Fruit fly (Drosophila melanogaster): ENCODE data around the gene EndoA.
A peak's percentile ranks its signal among the peaks of the same experiment; 100 is the strongest.

The EndoA gene

DNA sequence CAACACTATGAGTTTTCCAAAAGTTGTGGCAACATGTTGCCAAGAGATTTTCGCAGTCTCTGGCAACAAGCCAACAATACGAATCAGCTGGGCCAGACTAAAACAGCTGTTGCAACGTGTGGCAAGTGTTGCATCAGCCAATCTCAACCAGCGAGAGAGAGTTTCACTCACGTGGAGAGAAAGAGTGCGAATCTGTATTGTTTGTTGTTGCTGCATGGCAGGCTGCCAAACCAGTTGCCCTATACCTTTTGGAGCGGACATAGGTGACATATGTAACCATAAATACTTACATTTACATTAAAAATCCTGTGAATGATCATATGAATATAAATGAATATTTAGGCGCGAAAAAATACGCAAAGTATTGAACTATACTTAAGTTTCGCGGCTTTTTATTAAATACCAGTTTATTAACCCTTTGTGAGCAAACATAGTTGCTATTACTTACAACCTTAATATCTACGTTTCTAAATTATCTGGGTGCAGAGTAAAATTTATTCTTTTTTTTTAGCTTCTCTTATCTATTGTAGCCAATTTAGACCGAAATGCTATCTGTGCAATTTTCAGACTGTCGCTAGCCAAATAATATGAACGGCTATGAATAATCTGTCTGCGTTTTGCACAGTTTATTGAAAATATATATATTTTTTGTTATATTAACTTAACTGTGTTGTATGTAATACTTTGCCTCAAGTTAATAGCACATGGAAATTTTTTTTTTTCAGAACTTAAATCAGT, 7.6 kb downstream of the EndoA start (continued):
- no peak for TF ChIP-seq gsb (GFP tag; IDR thresholded peaks at IDR 0.05)
- no peak for TF ChIP-seq kni (GFP tag; optimal IDR thresholded peaks at IDR 0.05)
- no peak for TF ChIP-seq CG5953 (GFP tag; IDR thresholded peaks at IDR 0.05)
- TF ChIP-seq CG33557 (GFP tag; optimal IDR thresholded peaks at IDR 0.05), result no peak
- TF ChIP-seq cas (GFP tag; IDR thresholded peaks at IDR 0.05), result no peak
- TF ChIP-seq nmo (GFP tag; optimal IDR thresholded peaks at IDR 0.05), result no peak
- TF ChIP-seq CG7556 (GFP tag; optimal IDR thresholded peaks at IDR 0.05), result peak; percentile 42
- TF ChIP-seq D19B (GFP tag; optimal IDR thresholded peaks at IDR 0.05), result no peak
- peak; percentile 4 for TF ChIP-seq dmrt99B (tag; optimal IDR thresholded peaks at IDR 0.05)
- peak; percentile 39 for TF ChIP-seq Hmx (GFP tag; optimal IDR thresholded peaks at IDR 0.05)
- no peak for TF ChIP-seq CG12155 (GFP tag; optimal IDR thresholded peaks at IDR 0.05)
- TF ChIP-seq CG10979 (tag; optimal IDR thresholded peaks at IDR 0.05), result no peak
- no peak for TF ChIP-seq CG1233 (GFP tag; optimal IDR thresholded peaks at IDR 0.05)
- TF ChIP-seq Taf1 (GFP tag; IDR thresholded peaks at IDR 0.05), result no peak
- peak; percentile 37; the same call in 2 of the 3 replicates for TF ChIP-seq row (GFP tag; IDR thresholded peaks at IDR 0.05)
- TF ChIP-seq CG7928 (GFP tag; optimal IDR thresholded peaks at IDR 0.05), result no peak
- TF ChIP-seq CG10543 (GFP tag; optimal IDR thresholded peaks at IDR 0.05), result no peak
- no peak for TF ChIP-seq Dbx (GFP tag; IDR thresholded peaks at IDR 0.05)
- no peak for TF ChIP-seq Gug (GFP tag; IDR thresholded peaks at IDR 0.05)
- TF ChIP-seq CG9932 (GFP tag; IDR thresholded peaks at IDR 0.05), result peak; percentile 14; the same call in 1 of the 2 replicates
- TF ChIP-seq wek (GFP tag; optimal IDR thresholded peaks at IDR 0.05), result no peak
- TF ChIP-seq CG9437 (GFP tag; optimal IDR thresholded peaks at IDR 0.05), result peak; percentile 43
- TF ChIP-seq CG17912 (GFP tag; optimal IDR thresholded peaks at IDR 0.05), result no peak
- peak; percentile 99 for TF ChIP-seq CG11504 (tag; optimal IDR thresholded peaks at IDR 0.05)
- TF ChIP-seq Sox102F (GFP tag; optimal IDR thresholded peaks at IDR 0.05), result peak; percentile 30
- no peak; the same call in 2 of the 3 replicates for TF ChIP-seq tgo (GFP tag; IDR thresholded peaks at IDR 0.05)
- no peak for TF ChIP-seq zf30C (GFP tag; optimal IDR thresholded peaks at IDR 0.05)
- TF ChIP-seq D (optimal IDR thresholded peaks at IDR 0.05), result no peak
- TF ChIP-seq D (GFP tag; optimal IDR thresholded peaks at IDR 0.05), result no peak
- no peak for TF ChIP-seq CG17186 (GFP tag; optimal IDR thresholded peaks at IDR 0.05)
- TF ChIP-seq dmrt11E (tag; optimal IDR thresholded peaks at IDR 0.05), result peak; percentile 7
- peak; percentile 12 for TF ChIP-seq nom (GFP tag; optimal IDR thresholded peaks at IDR 0.05)
- TF ChIP-seq Jarid2 (GFP tag; optimal IDR thresholded peaks at IDR 0.05), result no peak
- TF ChIP-seq Bgb (GFP tag; IDR thresholded peaks at IDR 0.05; ENCODE audit: partially characterized antibody), result no peak
- no peak for TF ChIP-seq tx (GFP tag; optimal IDR thresholded peaks at IDR 0.05)
- no peak for TF ChIP-seq CG4820 (GFP tag; optimal IDR thresholded peaks at IDR 0.05)
- peak; percentile 41 for TF ChIP-seq CG18262 (tag; optimal IDR thresholded peaks at IDR 0.05)
- TF ChIP-seq Hey (tag; optimal IDR thresholded peaks at IDR 0.05), result no peak
- TF ChIP-seq pum (GFP tag; optimal IDR thresholded peaks at IDR 0.05), result no peak
- TF ChIP-seq HHEX (GFP tag; optimal IDR thresholded peaks at IDR 0.05), result no peak
- TF ChIP-seq knrl (GFP tag; IDR thresholded peaks at IDR 0.05; ENCODE audit: partially characterized antibody), result no peak
- TF ChIP-seq Dip2 (GFP tag; IDR thresholded peaks at IDR 0.05), result no peak
- TF ChIP-seq bowl (GFP tag; IDR thresholded peaks at IDR 0.05), result no peak
- no peak for TF ChIP-seq h (optimal IDR thresholded peaks at IDR 0.05)
- no peak for TF ChIP-seq ken (GFP tag; IDR thresholded peaks at IDR 0.05)
- TF ChIP-seq esg (GFP tag; conservative IDR thresholded peaks at IDR 0.05), result no peak
- no peak for TF ChIP-seq unpg (GFP tag; optimal IDR thresholded peaks at IDR 0.05)
- TF ChIP-seq CG6813 (GFP tag; optimal IDR thresholded peaks at IDR 0.05), result no peak
- peak; percentile 57 for TF ChIP-seq Rfx (GFP tag; IDR thresholded peaks at IDR 0.05)
- TF ChIP-seq pb (GFP tag; optimal IDR thresholded peaks at IDR 0.05), result no peak

Data from whole organism, embryonic.